Fruit fly (Drosophila melanogaster): Measurements from ENCODE around the gene CG17036.

CG17036 gene

dm6 chr2L:12674365-12674764, 26.2 kb downstream of the CG17036 start:
- TF ChIP-seq psq (optimal IDR thresholded peaks at IDR 0.05) (no peak), EcR (GFP tag; optimal IDR thresholded peaks at IDR 0.05) (no peak), CG8478 (optimal IDR thresholded peaks at IDR 0.05) (no peak), Dll (optimal IDR thresholded peaks at IDR 0.05) (no peak), pan (optimal IDR thresholded peaks at IDR 0.05) (no peak), usp (GFP tag; optimal IDR thresholded peaks at IDR 0.05) (no peak)

- TF ChIP-seq EcR (GFP tag; optimal IDR thresholded peaks at IDR 0.05) (no peak), Dll (optimal IDR thresholded peaks at IDR 0.05) (no peak), CG8478 (optimal IDR thresholded peaks at IDR 0.05) (no peak), usp (GFP tag; optimal IDR thresholded peaks at IDR 0.05) (no peak), pan (optimal IDR thresholded peaks at IDR 0.05) (no peak), psq (optimal IDR thresholded peaks at IDR 0.05) (no peak)
Observed at dm6 chr2L:12672296-12672695, 28.2 kb downstream of the CG17036 start.

- no peak for TF ChIP-seq EcR (GFP tag; optimal IDR thresholded peaks at IDR 0.05)
- TF ChIP-seq CG8478 (optimal IDR thresholded peaks at IDR 0.05), result no peak
- TF ChIP-seq Dll (optimal IDR thresholded peaks at IDR 0.05), result no peak
- no peak for TF ChIP-seq usp (GFP tag; optimal IDR thresholded peaks at IDR 0.05)
- TF ChIP-seq psq (optimal IDR thresholded peaks at IDR 0.05), result no peak
- TF ChIP-seq pan (optimal IDR thresholded peaks at IDR 0.05), result no peak
Observed at dm6 chr2L:12669614-12670013, 30.9 kb downstream of the CG17036 start, which contains the start of gene Nepl7. Gene Nepl7 (minus strand): TSS chr2L:12669714.

- TF ChIP-seq EcR (GFP tag; optimal IDR thresholded peaks at IDR 0.05), result no peak
- TF ChIP-seq pan (optimal IDR thresholded peaks at IDR 0.05), result no peak
- no peak for TF ChIP-seq psq (optimal IDR thresholded peaks at IDR 0.05)
- no peak for TF ChIP-seq CG8478 (optimal IDR thresholded peaks at IDR 0.05)
Observed at dm6 chr2L:12666002-12666576, 34.5 kb downstream of the CG17036 start.

- TF ChIP-seq usp (GFP tag; optimal IDR thresholded peaks at IDR 0.05) (no peak), EcR (GFP tag; optimal IDR thresholded peaks at IDR 0.05) (no peak), Dll (optimal IDR thresholded peaks at IDR 0.05) (no peak), CG8478 (optimal IDR thresholded peaks at IDR 0.05) (no peak), psq (optimal IDR thresholded peaks at IDR 0.05) (no peak), pan (optimal IDR thresholded peaks at IDR 0.05) (no peak)
Observed at dm6 chr2L:12657337-12657736, 43.2 kb downstream of the CG17036 start.

- TF ChIP-seq usp (GFP tag; optimal IDR thresholded peaks at IDR 0.05) (no peak), psq (optimal IDR thresholded peaks at IDR 0.05) (no peak), CG8478 (optimal IDR thresholded peaks at IDR 0.05) (no peak), EcR (GFP tag; optimal IDR thresholded peaks at IDR 0.05) (no peak), Dll (optimal IDR thresholded peaks at IDR 0.05) (no peak), pan (optimal IDR thresholded peaks at IDR 0.05) (no peak)
Observed at dm6 chr2L:12656865-12657264, 43.7 kb downstream of the CG17036 start, which contains the start of gene pdm2. Gene pdm2 (plus strand): TSS chr2L:12657165.

- no peak for TF ChIP-seq CG8478 (optimal IDR thresholded peaks at IDR 0.05)
- no peak for TF ChIP-seq EcR (GFP tag; optimal IDR thresholded peaks at IDR 0.05)
- no peak for TF ChIP-seq usp (GFP tag; optimal IDR thresholded peaks at IDR 0.05)
- TF ChIP-seq psq (optimal IDR thresholded peaks at IDR 0.05), result no peak
- TF ChIP-seq Dll (optimal IDR thresholded peaks at IDR 0.05), result peak; percentile 89
Observed at dm6 chr2L:12655731-12656326, 44.7 kb downstream of the CG17036 start.

- TF ChIP-seq EcR (GFP tag; optimal IDR thresholded peaks at IDR 0.05), result no peak
- no peak for TF ChIP-seq pan (optimal IDR thresholded peaks at IDR 0.05)
- no peak for TF ChIP-seq Dll (optimal IDR thresholded peaks at IDR 0.05)
- no peak for TF ChIP-seq CG8478 (optimal IDR thresholded peaks at IDR 0.05)
- no peak for TF ChIP-seq usp (GFP tag; optimal IDR thresholded peaks at IDR 0.05)
- TF ChIP-seq psq (optimal IDR thresholded peaks at IDR 0.05), result no peak
Observed at dm6 chr2L:12651040-12651439, 49.5 kb downstream of the CG17036 start.
